Worm (Caenorhabditis elegans) whole organism, late embryonic: ENCODE measurements around the gene C09G12.17.
A peak's percentile ranks its signal among the peaks of the same experiment; 100 is the strongest.

Source experiments
- C08G9.2 ChIP-seq: sonication (generic microtip); optimal IDR thresholded peaks from 2 replicates; lab custom pipeline; 2016; ENCODE audit warnings: mild to moderate bottlenecking, missing genetic modification characterization, moderate library complexity, missing compliant biosample characterization
- C38D4.7 ChIP-seq: fragments of 200-800 bp; sonication (Bioruptor generic); optimal IDR thresholded peaks from 2 replicates; lab custom pipeline; 2018; ENCODE audit warnings: mild to moderate bottlenecking, missing genetic modification characterization, moderate library complexity, missing compliant biosample characterization
- K02D7.2 ChIP-seq: sonication (generic microtip); optimal IDR thresholded peaks from 2 replicates; lab custom pipeline; 2017; ENCODE audit warnings: mild to moderate bottlenecking, missing genetic modification characterization, missing compliant biosample characterization
- ahr-1 ChIP-seq: sonication (generic microtip); optimal IDR thresholded peaks from 2 replicates; lab custom pipeline; 2016; ENCODE audit warnings: missing genetic modification characterization, missing compliant biosample characterization
- ceh-14 ChIP-seq: sonication (generic microtip); optimal IDR thresholded peaks from 2 replicates; lab custom pipeline; 2016; ENCODE audit warnings: missing genotype, missing genetic modification characterization, missing compliant biosample characterization
- ceh-18 ChIP-seq: sonication (generic microtip); optimal IDR thresholded peaks from 2 replicates; lab custom pipeline; 2016; ENCODE audit warnings: missing genetic modification characterization, missing compliant biosample characterization
- ceh-19 ChIP-seq: fragments of 200-800 bp; sonication (Bioruptor generic); optimal IDR thresholded peaks from 2 replicates; lab custom pipeline; 2018; ENCODE audit warnings: mild to moderate bottlenecking, missing genetic modification characterization, missing compliant biosample characterization
- ceh-22 ChIP-seq: sonication (generic microtip); optimal IDR thresholded peaks from 2 replicates; lab custom pipeline; 2017; ENCODE audit warnings: missing biosample characterization, missing genetic modification characterization
- ceh-30 ChIP-seq: fragments of 150-350 bp; optimal IDR thresholded peaks from 2 replicates; lab custom pipeline; 2014; ENCODE audit warnings: missing biosample characterization, missing genetic modification characterization
- ceh-45 ChIP-seq: fragments of 200-800 bp; sonication (Bioruptor generic); IDR thresholded peaks from 2 replicates; pipeline ENCODE4 v1.3.6; 2022; ENCODE audit warnings: missing genetic modification reagents, missing genetic modification characterization, missing compliant biosample characterization
- ceh-48 ChIP-seq: sonication (generic microtip); optimal IDR thresholded peaks from 2 replicates; lab custom pipeline; 2016; ENCODE audit warnings: missing genetic modification characterization, inconsistent platforms, missing compliant biosample characterization
- che-1 ChIP-seq: sonication (generic microtip); optimal IDR thresholded peaks from 2 replicates; lab custom pipeline; 2016; ENCODE audit warnings: mild to moderate bottlenecking, missing genetic modification characterization, missing compliant biosample characterization
- elt-2 ChIP-seq: sonication (generic microtip); optimal IDR thresholded peaks from 2 replicates; lab custom pipeline; 2016; ENCODE audit warnings: missing genetic modification reagents, missing genetic modification characterization, missing compliant biosample characterization
- ets-4 ChIP-seq: sonication (generic microtip); optimal IDR thresholded peaks from 2 replicates; lab custom pipeline; 2016; ENCODE audit warnings: missing genetic modification characterization, missing compliant biosample characterization
- fkh-6 ChIP-seq: sonication (generic microtip); optimal IDR thresholded peaks from 2 replicates; lab custom pipeline; 2016; ENCODE audit warnings: missing genetic modification characterization, missing compliant biosample characterization
- hlh-13 ChIP-seq: fragments of 200-800 bp; sonication (Bioruptor generic); optimal IDR thresholded peaks from 2 replicates; lab custom pipeline; 2018; ENCODE audit warnings: mild to moderate bottlenecking, missing genetic modification characterization, missing compliant biosample characterization
- hlh-15 ChIP-seq: sonication (generic microtip); optimal IDR thresholded peaks from 2 replicates; lab custom pipeline; 2016; ENCODE audit warnings: missing genetic modification characterization, missing compliant biosample characterization
- lin-11 ChIP-seq: fragments of 200-800 bp; sonication (Bioruptor generic); optimal IDR thresholded peaks from 2 replicates; lab custom pipeline; 2018; ENCODE audit warnings: mild to moderate bottlenecking, missing genetic modification characterization, missing compliant biosample characterization
- mec-3 ChIP-seq: sonication (generic microtip); optimal IDR thresholded peaks from 2 replicates; lab custom pipeline; 2016; ENCODE audit warnings: borderline replicate concordance, missing genetic modification characterization, missing compliant biosample characterization
- nhr-232 ChIP-seq: sonication (generic microtip); optimal IDR thresholded peaks from 2 replicates; lab custom pipeline; 2016; ENCODE audit warnings: missing genetic modification characterization, missing compliant biosample characterization
- npax-4 ChIP-seq: sonication (generic microtip); optimal IDR thresholded peaks from 2 replicates; lab custom pipeline; 2016; ENCODE audit warnings: missing genetic modification characterization, missing compliant biosample characterization
- odd-2 ChIP-seq: sonication (generic microtip); optimal IDR thresholded peaks from 2 replicates; lab custom pipeline; 2017; ENCODE audit warnings: antibody characterized with exemption, mild to moderate bottlenecking, missing genetic modification characterization, missing compliant biosample characterization
- pat-9 ChIP-seq: fragments of 200-800 bp; sonication (Bioruptor generic); optimal IDR thresholded peaks from 2 replicates; lab custom pipeline; 2018; ENCODE audit warnings: mild to moderate bottlenecking, missing genetic modification characterization, moderate library complexity, missing compliant biosample characterization
- pha-4 ChIP-seq: fragments of 150-350 bp; optimal IDR thresholded peaks from 2 replicates; lab custom pipeline; 2018; ENCODE audit warnings: missing biosample characterization, missing genetic modification reagents, missing genetic modification characterization
- pqm-1 ChIP-seq: sonication (generic microtip); optimal IDR thresholded peaks from 2 replicates; lab custom pipeline; 2016; ENCODE audit warnings: missing genetic modification characterization, missing compliant biosample characterization
- ref-2 ChIP-seq: sonication (generic microtip); optimal IDR thresholded peaks from 2 replicates; lab custom pipeline; 2016; ENCODE audit warnings: missing genetic modification characterization, missing compliant biosample characterization
- rnt-1 ChIP-seq: sonication (generic microtip); optimal IDR thresholded peaks from 2 replicates; lab custom pipeline; 2016; ENCODE audit warnings: missing genetic modification characterization, missing compliant biosample characterization
- sdc-2 ChIP-seq: sonication (generic microtip); optimal IDR thresholded peaks from 2 replicates; lab custom pipeline; 2016; ENCODE audit warnings: missing genotype, missing genetic modification characterization, missing compliant biosample characterization
- syd-9 ChIP-seq: sonication (generic microtip); optimal IDR thresholded peaks from 2 replicates; lab custom pipeline; 2016; ENCODE audit warnings: mild to moderate bottlenecking, missing genetic modification characterization, moderate library complexity, missing compliant biosample characterization
- tbx-2 ChIP-seq: sonication (generic microtip); optimal IDR thresholded peaks from 2 replicates; lab custom pipeline; 2016; ENCODE audit warnings: missing genetic modification characterization, missing compliant biosample characterization
- ttx-3 ChIP-seq: sonication (generic microtip); optimal IDR thresholded peaks from 2 replicates; lab custom pipeline; 2016; ENCODE audit warnings: missing genetic modification reagents, missing genetic modification characterization, missing compliant biosample characterization
- unc-3 ChIP-seq, 2 experiments: fragments of 200-800 bp in 1 of 2; sonication (Bioruptor generic) in 1 of 2; sonication (generic microtip) in 1 of 2; conservative IDR thresholded peaks in 1 of 2; optimal IDR thresholded peaks in 1 of 2; 2 replicates each; pipeline versions ENCODE4 v1.3.6 to Lab custom; 2016 to 2022; ENCODE audit warnings: missing compliant biosample characterization in 2 of 2, missing genetic modification characterization in 2 of 2, missing genetic modification reagents in 1 of 2
- unc-42 ChIP-seq: sonication (generic microtip); optimal IDR thresholded peaks from 2 replicates; lab custom pipeline; 2016; ENCODE audit warnings: missing genotype, missing genetic modification characterization, missing compliant biosample characterization
- unc-55 ChIP-seq: sonication (generic microtip); optimal IDR thresholded peaks from 2 replicates; lab custom pipeline; 2017; ENCODE audit warnings: missing biosample characterization, missing genetic modification reagents, missing genetic modification characterization
- ztf-16 ChIP-seq: sonication (generic microtip); optimal IDR thresholded peaks from 2 replicates; lab custom pipeline; 2017; ENCODE audit warnings: missing genetic modification characterization, missing compliant biosample characterization

C09G12.17 gene

ce11 chrIV:3496358-3496757 lies at the start of gene C09G12.17:
TSS of gene C09G12.17 (minus strand) at chrIV:3496458.
- TF ChIP-seq hlh-15 (tag; lab: Kevin White, UChicago) = no peak
- no peak for TF ChIP-seq che-1 (tag; lab: Kevin White, UChicago)
- no peak for TF ChIP-seq unc-42 (tag; lab: Kevin White, UChicago)
- TF ChIP-seq elt-2 (tag; lab: Kevin White, UChicago) = no peak
- TF ChIP-seq pat-9 = no peak
- no peak for TF ChIP-seq ets-4 (tag; lab: Kevin White, UChicago)
- TF ChIP-seq C08G9.2 (tag; lab: Kevin White, UChicago) = no peak
- no peak for TF ChIP-seq lin-11 (tag; lab: Kevin White, UChicago)
- no peak for TF ChIP-seq ceh-45 (GFP tag; lab: Robert Waterston, UW)
- no peak for TF ChIP-seq ttx-3 (tag; lab: Kevin White, UChicago)
- TF ChIP-seq tbx-2 (tag; lab: Kevin White, UChicago) = no peak
- TF ChIP-seq ceh-30 (tag; lab: Kevin White, UChicago) = no peak
- no peak for TF ChIP-seq ceh-22 (tag; lab: Kevin White, UChicago)
- TF ChIP-seq pqm-1 = no peak
- TF ChIP-seq fkh-6 (tag; lab: Kevin White, UChicago) = no peak
- TF ChIP-seq K02D7.2 (tag; lab: Kevin White, UChicago) = no peak
- TF ChIP-seq odd-2 (tag; lab: Kevin White, UChicago) = no peak
- TF ChIP-seq, all 69 proteins: peak for 0

- TF ChIP-seq hlh-13 (GFP tag; lab: Kevin White, UChicago) (no peak), ceh-19 (GFP tag; lab: Kevin White, UChicago) (no peak)
Measured at ce11 chrIV:3545060-3545459, 48.8 kb upstream of the C09G12.17 start.

- TF ChIP-seq sdc-2 (tag; lab: Kevin White, UChicago) = no peak
- no peak for TF ChIP-seq nhr-232 (tag; lab: Kevin White, UChicago)
- TF ChIP-seq ref-2 (tag; lab: Kevin White, UChicago) = no peak
- TF ChIP-seq unc-3 (GFP tag; conservative IDR thresholded peaks at IDR 0.05; lab: Robert Waterston, UW) = no peak
- no peak for TF ChIP-seq unc-3 (tag; optimal IDR thresholded peaks at IDR 0.05; lab: Kevin White, UChicago)
- TF ChIP-seq tbx-2 (tag; lab: Kevin White, UChicago) = no peak
- TF ChIP-seq hlh-15 (tag; lab: Kevin White, UChicago) = no peak
- TF ChIP-seq mec-3 (tag; lab: Kevin White, UChicago) = no peak
- no peak for TF ChIP-seq C38D4.7 (GFP tag; lab: Kevin White, UChicago)
- TF ChIP-seq ceh-45 (GFP tag; lab: Robert Waterston, UW) = no peak
Measured at ce11 chrIV:3539872-3540271, 43.6 kb upstream of the C09G12.17 start, which contains the start of gene B0212.3. TSS of gene B0212.3 (plus strand) at chrIV:3540172.

- TF ChIP-seq ceh-14 = no peak
- TF ChIP-seq syd-9 = no peak
Measured at ce11 chrIV:3539253-3539652, 43.0 kb upstream of the C09G12.17 start.

ce11 chrIV:3532989-3533388 lies 36.7 kb upstream of the C09G12.17 start:
- no peak for TF ChIP-seq hlh-15 (tag; lab: Kevin White, UChicago)
- no peak for TF ChIP-seq ztf-16 (tag; lab: Kevin White, UChicago)
- TF ChIP-seq ref-2 (tag; lab: Kevin White, UChicago) = no peak
- TF ChIP-seq unc-42 (tag; lab: Kevin White, UChicago) = peak; percentile 39
- TF ChIP-seq ceh-48 (tag; lab: Kevin White, UChicago) = peak; percentile 11
- TF ChIP-seq, all 69 proteins: peak for 2

ce11 chrIV:3532167-3532566 lies 35.9 kb upstream of the C09G12.17 start, which contains the start of gene M57.1:
TSS of gene M57.1 (plus strand) at chrIV:3532467.
- TF ChIP-seq unc-55 (GFP tag; lab: Kevin White, UChicago) (no peak), ceh-30 (tag; lab: Kevin White, UChicago) (no peak), K02D7.2 (tag; lab: Kevin White, UChicago) (no peak), lin-11 (tag; lab: Kevin White, UChicago) (no peak), ceh-18 (tag; lab: Kevin White, UChicago) (no peak), rnt-1 (tag; lab: Kevin White, UChicago) (no peak), pha-4 (tag; lab: Kevin White, UChicago) (no peak), npax-4 (tag; lab: Kevin White, UChicago) (no peak), ztf-16 (tag; lab: Kevin White, UChicago) (no peak), ahr-1 (no peak)
